Worm (Caenorhabditis elegans) whole organism, midembryonic: Measurements from ENCODE around the gene C18E9.7.

Experiments used
- T22C8.4 ChIP-seq: fragments of 200-800 bp; sonication (Bioruptor generic); IDR thresholded peaks from 2 replicates; pipeline ENCODE4 v1.3.6; 2022; ENCODE audit warnings: missing genetic modification characterization, missing compliant biosample characterization
- cog-1 ChIP-seq: sonication (generic microtip); optimal IDR thresholded peaks from 2 replicates; lab custom pipeline; 2016; ENCODE audit warnings: missing genetic modification characterization, missing compliant biosample characterization
- flt-1 ChIP-seq: fragments of 200-800 bp; sonication (Bioruptor generic); IDR thresholded peaks from 2 replicates; pipeline ENCODE4 v1.3.6; 2022; ENCODE audit warnings: missing genetic modification characterization, missing compliant biosample characterization
- klf-2 ChIP-seq: fragments of 200-800 bp; sonication (Bioruptor generic); conservative IDR thresholded peaks from 2 replicates; pipeline ENCODE4 v1.3.6; 2022; ENCODE audit warnings: missing genetic modification reagents, missing genetic modification characterization, missing compliant biosample characterization
- med-1 ChIP-seq: sonication (generic microtip); optimal IDR thresholded peaks from 2 replicates; lab custom pipeline; 2017; ENCODE audit warnings: missing genetic modification characterization, mild to moderate bottlenecking, missing compliant biosample characterization, antibody characterized with exemption, missing genetic modification reagents; ENCODE audit not compliant: insufficient read depth
- ref-1 ChIP-seq: fragments of 200-800 bp; sonication (Bioruptor generic); conservative IDR thresholded peaks from 2 replicates; pipeline ENCODE4 v1.3.6; 2022; ENCODE audit warnings: missing genetic modification reagents, missing genetic modification characterization, missing compliant biosample characterization
- tab-1 ChIP-seq: fragments of 200-800 bp; sonication (Bioruptor generic); IDR thresholded peaks from 2 replicates; pipeline ENCODE4 v1.3.6; 2022; ENCODE audit warnings: missing genetic modification characterization, missing compliant biosample characterization
- ztf-23 ChIP-seq: fragments of 200-800 bp; sonication (Bioruptor generic); IDR thresholded peaks from 2 replicates; pipeline ENCODE4 v1.3.6; 2022; ENCODE audit warnings: missing genetic modification reagents, missing genetic modification characterization, missing compliant biosample characterization
- ztf-29 ChIP-seq: fragments of 200-800 bp; sonication (Bioruptor generic); IDR thresholded peaks from 2 replicates; pipeline ENCODE4 v1.3.6; 2022; ENCODE audit warnings: missing genetic modification reagents, missing genetic modification characterization, missing compliant biosample characterization

Gene C18E9.7

DNA sequence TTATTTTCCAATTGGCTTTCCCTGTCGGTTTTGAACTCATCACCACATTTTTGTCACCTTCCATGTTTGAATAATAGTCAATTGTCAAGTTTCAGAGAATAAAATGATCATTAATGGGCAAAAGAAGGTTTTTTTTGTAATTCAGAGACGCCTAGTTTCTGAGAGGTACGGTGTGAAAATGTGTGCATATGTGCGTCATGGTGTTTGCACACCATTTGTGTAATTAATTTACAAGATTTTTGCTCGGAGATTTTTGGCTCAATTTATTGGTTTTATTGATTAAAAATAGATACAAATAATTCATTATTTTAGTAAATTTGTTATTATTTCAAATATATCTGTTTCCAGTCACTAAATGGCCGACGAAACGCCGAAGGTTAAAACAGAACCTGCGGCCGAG, 14.9 kb upstream of the C18E9.7 start, which contains the start of the genes F44G4.3 and tdp-1:
Gene F44G4.3 (minus strand): TSS at position 184 of the 400 bp plus-strand sequence.
Gene tdp-1 (plus strand): TSS at position 347 of the 400 bp plus-strand sequence.
- TF ChIP-seq ztf-23 (GFP tag; lab: Robert Waterston, UW) = no peak
- no peak for TF ChIP-seq tab-1 (GFP tag; lab: Robert Waterston, UW)
- no peak for TF ChIP-seq klf-2 (GFP tag; lab: Robert Waterston, UW)
- no peak for TF ChIP-seq cog-1 (tag; lab: Kevin White, UChicago)
- no peak for TF ChIP-seq med-1 (GFP tag; lab: Kevin White, UChicago)
- TF ChIP-seq flt-1 (GFP tag; lab: Robert Waterston, UW) = no peak
- no peak for TF ChIP-seq ref-1 (GFP tag; lab: Robert Waterston, UW)
- no peak for TF ChIP-seq ztf-29
- TF ChIP-seq T22C8.4 = no peak

ce11 chrII:8996064-8996463, 13.5 kb upstream of the C18E9.7 start, which contains the start of gene ndub-2:
TSS of gene ndub-2 (plus strand) at chrII:8996364.
- TF ChIP-seq cog-1 (tag; lab: Kevin White, UChicago) (no peak), ref-1 (GFP tag; lab: Robert Waterston, UW) (no peak), tab-1 (GFP tag; lab: Robert Waterston, UW) (no peak), T22C8.4 (no peak), flt-1 (GFP tag; lab: Robert Waterston, UW) (no peak), klf-2 (GFP tag; lab: Robert Waterston, UW) (no peak), med-1 (GFP tag; lab: Kevin White, UChicago) (no peak), ztf-29 (no peak), ztf-23 (GFP tag; lab: Robert Waterston, UW) (no peak)

- TF ChIP-seq cog-1 (tag; lab: Kevin White, UChicago) (no peak), klf-2 (GFP tag; lab: Robert Waterston, UW) (no peak), ref-1 (GFP tag; lab: Robert Waterston, UW) (no peak), ztf-23 (GFP tag; lab: Robert Waterston, UW) (no peak), ztf-29 (no peak), tab-1 (GFP tag; lab: Robert Waterston, UW) (no peak), med-1 (GFP tag; lab: Kevin White, UChicago) (no peak)
These were observed 11.8 kb upstream of the C18E9.7 start, which contains the start of gene F44G4.1 for ce11 chrII:8994336-8994735. TSS of gene F44G4.1 (plus strand) at chrII:8994636.

DNA sequence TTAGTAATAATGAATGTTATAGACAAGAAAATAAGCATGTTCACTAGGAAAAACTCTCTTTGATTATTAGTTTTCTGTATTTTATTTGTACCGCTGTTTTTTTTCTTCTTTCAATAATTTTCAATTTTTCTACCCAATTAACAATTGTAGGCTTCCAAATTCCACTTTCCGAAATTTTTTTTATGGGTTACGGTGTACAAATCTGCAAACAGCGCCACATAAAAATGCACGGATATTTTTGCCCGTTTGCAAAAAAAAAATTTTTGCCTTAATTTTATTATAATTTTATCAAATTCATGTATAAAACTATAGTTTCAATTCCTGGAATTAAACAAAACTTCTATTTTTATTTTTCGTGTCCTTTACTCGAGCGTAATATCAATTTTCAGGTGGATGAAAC, 10.2 kb upstream of the C18E9.7 start, which contains the start of gene ooc-5:
Gene ooc-5 (plus strand): TSS at position 381 of the 400 bp plus-strand sequence.
- TF ChIP-seq ztf-29 (no peak), flt-1 (GFP tag; lab: Robert Waterston, UW) (no peak), tab-1 (GFP tag; lab: Robert Waterston, UW) (no peak), med-1 (GFP tag; lab: Kevin White, UChicago) (no peak), ztf-23 (GFP tag; lab: Robert Waterston, UW) (no peak), T22C8.4 (no peak), ref-1 (GFP tag; lab: Robert Waterston, UW) (no peak), klf-2 (GFP tag; lab: Robert Waterston, UW) (no peak), cog-1 (tag; lab: Kevin White, UChicago) (no peak)

- TF ChIP-seq T22C8.4 = no peak
- TF ChIP-seq cog-1 (tag; lab: Kevin White, UChicago) = no peak
- no peak for TF ChIP-seq ztf-29
- TF ChIP-seq ztf-23 (GFP tag; lab: Robert Waterston, UW) = no peak
- no peak for TF ChIP-seq klf-2 (GFP tag; lab: Robert Waterston, UW)
- no peak for TF ChIP-seq tab-1 (GFP tag; lab: Robert Waterston, UW)
- TF ChIP-seq flt-1 (GFP tag; lab: Robert Waterston, UW) = no peak
- no peak for TF ChIP-seq med-1 (GFP tag; lab: Kevin White, UChicago)
- TF ChIP-seq ref-1 (GFP tag; lab: Robert Waterston, UW) = no peak
These were observed 9.0 kb upstream of the C18E9.7 start for ce11 chrII:8991602-8992001.

- no peak for TF ChIP-seq T22C8.4
- TF ChIP-seq cog-1 (tag; lab: Kevin White, UChicago) = no peak
- TF ChIP-seq tab-1 (GFP tag; lab: Robert Waterston, UW) = no peak
- TF ChIP-seq flt-1 (GFP tag; lab: Robert Waterston, UW) = no peak
- TF ChIP-seq ztf-29 = no peak
- TF ChIP-seq ztf-23 (GFP tag; lab: Robert Waterston, UW) = no peak
- no peak for TF ChIP-seq klf-2 (GFP tag; lab: Robert Waterston, UW)
- TF ChIP-seq ref-1 (GFP tag; lab: Robert Waterston, UW) = no peak
- TF ChIP-seq med-1 (GFP tag; lab: Kevin White, UChicago) = no peak
These were observed 7.7 kb upstream of the C18E9.7 start for ce11 chrII:8990267-8990666.

- TF ChIP-seq cog-1 (tag; lab: Kevin White, UChicago) (no peak), T22C8.4 (no peak), ztf-23 (GFP tag; lab: Robert Waterston, UW) (no peak), klf-2 (GFP tag; lab: Robert Waterston, UW) (no peak), flt-1 (GFP tag; lab: Robert Waterston, UW) (no peak), ztf-29 (no peak), med-1 (GFP tag; lab: Kevin White, UChicago) (no peak), ref-1 (GFP tag; lab: Robert Waterston, UW) (no peak), tab-1 (GFP tag; lab: Robert Waterston, UW) (no peak)
These were observed 6.9 kb upstream of the C18E9.7 start, which contains the start of gene C18E9.9 for ce11 chrII:8989444-8989843. TSS of gene C18E9.9 (minus strand) at chrII:8989544.

DNA sequence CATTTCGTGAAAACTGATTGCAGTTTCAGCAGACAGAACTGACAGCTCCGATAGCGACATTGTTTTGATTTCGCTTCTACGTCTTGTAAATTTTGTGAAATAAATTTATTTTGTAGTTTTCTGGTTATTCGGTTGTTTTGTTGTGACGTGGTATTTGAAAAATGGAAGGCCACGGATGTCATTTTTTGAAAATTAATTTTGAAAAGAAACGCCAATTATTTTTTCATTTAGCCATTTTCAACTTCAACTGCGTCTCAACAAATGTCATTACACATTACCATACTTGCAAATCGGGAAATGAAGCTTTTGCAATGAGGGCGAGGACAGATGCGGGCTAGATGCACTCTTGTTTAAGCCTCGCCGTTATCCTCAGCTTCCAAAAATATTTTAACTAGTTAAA, 5.4 kb upstream of the C18E9.7 start, which contains the start of gene C18E9.8:
Gene C18E9.8 (minus strand): TSS at position 101 of the 400 bp plus-strand sequence.
- TF ChIP-seq ref-1 (GFP tag; lab: Robert Waterston, UW) (no peak), tab-1 (GFP tag; lab: Robert Waterston, UW) (no peak), T22C8.4 (no peak), med-1 (GFP tag; lab: Kevin White, UChicago) (no peak), cog-1 (tag; lab: Kevin White, UChicago) (no peak), ztf-29 (no peak), klf-2 (GFP tag; lab: Robert Waterston, UW) (no peak), flt-1 (GFP tag; lab: Robert Waterston, UW) (no peak), ztf-23 (GFP tag; lab: Robert Waterston, UW) (no peak)

DNA sequence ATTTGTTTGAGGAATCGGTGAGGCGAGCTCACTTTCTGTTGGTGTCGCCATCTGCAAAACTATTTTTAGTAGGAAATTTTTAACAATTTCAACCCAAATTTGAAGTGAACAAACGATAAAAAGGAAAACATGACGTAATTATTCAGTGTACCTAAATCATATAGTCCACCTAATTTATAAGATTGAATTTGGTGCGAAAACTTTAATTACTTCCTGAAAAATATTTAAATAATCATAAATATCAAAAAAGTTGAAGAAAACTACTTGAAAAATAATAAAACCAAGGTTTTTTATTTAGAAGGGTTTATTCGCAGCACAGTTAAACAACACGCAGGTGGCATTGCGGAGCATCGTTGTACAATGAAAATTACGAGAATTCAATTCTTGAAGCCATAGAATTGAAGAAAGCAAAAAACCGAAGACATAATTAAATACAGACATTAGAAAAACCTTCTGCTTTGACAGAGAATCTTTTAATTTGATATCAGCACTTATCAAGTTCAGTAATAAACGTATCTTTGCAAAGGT, 9.0 kb downstream of the C18E9.7 start, which contains the start of gene tomm-40:
Gene tomm-40 (minus strand): TSS at position 51 of the 528 bp plus-strand sequence.
- TF ChIP-seq cog-1 (tag; lab: Kevin White, UChicago) (no peak), klf-2 (GFP tag; lab: Robert Waterston, UW) (no peak), tab-1 (GFP tag; lab: Robert Waterston, UW) (no peak), ztf-23 (GFP tag; lab: Robert Waterston, UW) (no peak), ztf-29 (no peak), ref-1 (GFP tag; lab: Robert Waterston, UW) (no peak), T22C8.4 (no peak), flt-1 (GFP tag; lab: Robert Waterston, UW) (no peak), med-1 (GFP tag; lab: Kevin White, UChicago) (no peak)
